Fruit fly (Drosophila melanogaster) whole organism, adult: Measurements from ENCODE around the gene RhoGEF64C.

Experiments
- Mnt ChIP-seq: fragments of 200-800 bp; sonication (Bioruptor generic); optimal IDR thresholded peaks from 2 replicates; lab custom pipeline; 2016; ENCODE audit warnings: missing biosample characterization, mild to moderate bottlenecking, missing genetic modification characterization
- cnc ChIP-seq, 2 experiments: fragments of >200 bp; optimal IDR thresholded peaks; 2 replicates each; lab custom pipeline; 2017

DNA sequence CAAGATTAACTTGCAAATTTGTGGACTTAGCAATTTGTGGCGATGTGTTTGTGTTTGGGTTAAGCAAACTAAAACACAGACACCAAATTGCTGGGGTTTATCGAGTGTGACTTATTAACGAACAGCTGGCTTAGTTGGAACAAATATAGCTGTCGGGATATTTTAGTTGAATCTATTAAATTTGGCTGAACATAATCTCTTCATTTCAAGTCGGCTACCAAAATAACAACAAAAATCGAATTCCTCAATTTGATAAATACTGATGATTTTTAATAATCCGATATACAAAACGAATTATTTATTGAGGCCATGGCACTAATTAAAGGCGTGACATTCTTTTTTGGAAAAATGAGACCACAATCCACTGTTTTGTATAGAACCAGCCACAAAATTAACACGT lies 25.3 kb upstream of the RhoGEF64C start, which contains the start of gene CG32236:
- no peak for TF ChIP-seq Mnt (GFP tag; lab: Kevin White, UChicago)
- TF ChIP-seq cnc (optimal IDR thresholded peaks at IDR 0.05; lab: Kevin White, UChicago): no peak
